Fruit fly (Drosophila melanogaster) whole organism, embryonic: ENCODE results near the gene att-ORFB.

Experiments used
- Aef1 ChIP-seq: fragments of 200-800 bp; sonication (Bioruptor generic); IDR thresholded peaks from 3 replicates; pipeline ENCODE4 v1.3.6; 2022; ENCODE audit warnings: missing biosample characterization, missing genetic modification characterization
- CG12236 ChIP-seq: fragments of 200-800 bp; sonication (Bioruptor generic); optimal IDR thresholded peaks from 2 replicates; lab custom pipeline; 2016; ENCODE audit warnings: missing biosample characterization, missing genetic modification characterization
- CG1233 ChIP-seq: fragments of 200-800 bp; sonication (Bioruptor generic); optimal IDR thresholded peaks from 4 replicates; lab custom pipeline; 2018; ENCODE audit warnings: missing biosample characterization, mild to moderate bottlenecking, missing genetic modification characterization
- CG12659 ChIP-seq: fragments of 200-800 bp; sonication (Bioruptor generic); optimal IDR thresholded peaks from 3 replicates; lab custom pipeline; 2017; ENCODE audit warnings: mild to moderate bottlenecking, missing biosample characterization, missing genetic modification reagents, missing genetic modification characterization
- CG12769 ChIP-seq: fragments of 200-800 bp; sonication (Bioruptor generic); optimal IDR thresholded peaks from 2 replicates; lab custom pipeline; 2019; ENCODE audit warnings: missing biosample characterization, mild to moderate bottlenecking, missing genetic modification characterization, moderate library complexity
- CG13123 ChIP-seq: fragments of 200-800 bp; sonication (Bioruptor generic); optimal IDR thresholded peaks from 2 replicates; lab custom pipeline; 2016; ENCODE audit warnings: missing biosample characterization, missing genetic modification characterization
- CG13775 ChIP-seq: fragments of 200-800 bp; sonication (Bioruptor generic); optimal IDR thresholded peaks from 3 replicates; lab custom pipeline; 2017; ENCODE audit warnings: missing biosample characterization, mild to moderate bottlenecking, missing genetic modification characterization
- CG15011 ChIP-seq: fragments of 200-800 bp; sonication (Bioruptor generic); optimal IDR thresholded peaks from 3 replicates; lab custom pipeline; 2018; ENCODE audit warnings: missing biosample characterization, mild to moderate bottlenecking, missing genetic modification characterization
- CG16863 ChIP-seq: fragments of 200-800 bp; sonication (Bioruptor generic); optimal IDR thresholded peaks from 3 replicates; lab custom pipeline; 2016; ENCODE audit warnings: missing biosample characterization, missing genetic modification characterization
- CG17912 ChIP-seq: fragments of 200-800 bp; sonication (Bioruptor generic); optimal IDR thresholded peaks from 2 replicates; lab custom pipeline; 2018; ENCODE audit warnings: missing biosample characterization, mild to moderate bottlenecking, missing genetic modification characterization
- CG31388 ChIP-seq: fragments of 200-800 bp; sonication (Bioruptor generic); optimal IDR thresholded peaks from 2 replicates; lab custom pipeline; 2016; ENCODE audit warnings: missing biosample characterization, missing genetic modification characterization
- CG3281 ChIP-seq: fragments of 200-800 bp; sonication (Bioruptor generic); optimal IDR thresholded peaks from 3 replicates; lab custom pipeline; 2017; ENCODE audit warnings: missing biosample characterization, mild to moderate bottlenecking, missing genetic modification characterization
- CG33213 ChIP-seq: fragments of 200-800 bp; sonication (Bioruptor generic); optimal IDR thresholded peaks from 3 replicates; lab custom pipeline; 2016; ENCODE audit warnings: missing biosample characterization, missing genetic modification characterization
- CG3407 ChIP-seq: fragments of 200-800 bp; sonication (Bioruptor generic); optimal IDR thresholded peaks from 2 replicates; lab custom pipeline; 2018; ENCODE audit warnings: missing biosample characterization, mild to moderate bottlenecking, missing genetic modification characterization
- CG3995 ChIP-seq: fragments of 200-800 bp; sonication (Bioruptor generic); optimal IDR thresholded peaks from 3 replicates; lab custom pipeline; 2016; ENCODE audit warnings: missing biosample characterization, missing genetic modification characterization
- CG4328 ChIP-seq: fragments of 200-800 bp; sonication (Bioruptor generic); optimal IDR thresholded peaks from 3 replicates; lab custom pipeline; 2017; ENCODE audit warnings: missing biosample characterization, missing genetic modification reagents, missing genetic modification characterization
- CG6689 ChIP-seq: fragments of 200-800 bp; sonication (Bioruptor generic); IDR thresholded peaks from 2 replicates; pipeline ENCODE4 v1.3.6; 2022; ENCODE audit warnings: missing biosample characterization, missing genetic modification characterization
- CG6854 ChIP-seq: fragments of 200-800 bp; sonication (Bioruptor generic); optimal IDR thresholded peaks from 3 replicates; lab custom pipeline; 2017; ENCODE audit warnings: missing biosample characterization, mild to moderate bottlenecking, missing genetic modification characterization
- CG7987 ChIP-seq: fragments of 200-800 bp; sonication (Bioruptor generic); optimal IDR thresholded peaks from 2 replicates; lab custom pipeline; 2018; ENCODE audit warnings: missing biosample characterization, mild to moderate bottlenecking, missing genetic modification characterization, moderate library complexity
- CG8944 ChIP-seq: fragments of 200-800 bp; sonication (Bioruptor generic); optimal IDR thresholded peaks from 3 replicates; lab custom pipeline; 2016; ENCODE audit warnings: missing biosample characterization, missing genetic modification characterization
- CG9437 ChIP-seq: fragments of 200-800 bp; sonication (Bioruptor generic); optimal IDR thresholded peaks from 2 replicates; lab custom pipeline; 2018; ENCODE audit warnings: missing biosample characterization, mild to moderate bottlenecking, missing genetic modification characterization
- CG9817 ChIP-seq: fragments of 200-800 bp; sonication (Bioruptor generic); optimal IDR thresholded peaks from 2 replicates; lab custom pipeline; 2018; ENCODE audit warnings: missing biosample characterization, mild to moderate bottlenecking, missing genetic modification characterization, moderate library complexity
- CrebB ChIP-seq: fragments of 200-800 bp; sonication (Bioruptor generic); optimal IDR thresholded peaks from 3 replicates; lab custom pipeline; 2018; ENCODE audit warnings: missing biosample characterization, mild to moderate bottlenecking, missing genetic modification characterization
- Dref ChIP-seq: fragments of 200-800 bp; sonication (Bioruptor generic); IDR thresholded peaks from 2 replicates; pipeline ENCODE4 v1.3.6; 2022; ENCODE audit warnings: missing biosample characterization, missing genetic modification characterization
- Elba2 ChIP-seq: fragments of 200-800 bp; sonication (Bioruptor generic); optimal IDR thresholded peaks from 3 replicates; lab custom pipeline; 2016; ENCODE audit warnings: missing biosample characterization, missing genetic modification characterization
- H2.0 ChIP-seq: fragments of 200-800 bp; sonication (Bioruptor generic); IDR thresholded peaks from 2 replicates; pipeline ENCODE4 v1.3.6; 2022; ENCODE audit warnings: missing biosample characterization, missing genetic modification characterization
- HLH4C ChIP-seq: fragments of 200-800 bp; sonication (Bioruptor generic); IDR thresholded peaks from 3 replicates; pipeline ENCODE4 v1.3.6; 2022; ENCODE audit warnings: missing biosample characterization, missing genetic modification characterization; ENCODE audit not compliant: partially characterized antibody
- Mrtf ChIP-seq: fragments of 200-800 bp; sonication (Bioruptor generic); IDR thresholded peaks from 3 replicates; pipeline ENCODE4 v1.3.6; 2022; ENCODE audit warnings: missing biosample characterization, missing genetic modification characterization
- NC2α ChIP-seq: fragments of 200-800 bp; sonication (Bioruptor generic); optimal IDR thresholded peaks from 2 replicates; lab custom pipeline; 2016; ENCODE audit warnings: missing biosample characterization, missing genetic modification characterization
- Scr ChIP-seq: fragments of 200-800 bp; sonication (Bioruptor generic); IDR thresholded peaks from 2 replicates; pipeline ENCODE4 v1.3.6; 2022; ENCODE audit warnings: missing biosample characterization, missing genetic modification characterization; ENCODE audit not compliant: partially characterized antibody
- Vsx1 ChIP-seq: fragments of 200-800 bp; sonication (Bioruptor generic); optimal IDR thresholded peaks from 2 replicates; lab custom pipeline; 2017; ENCODE audit warnings: missing biosample characterization, mild to moderate bottlenecking, missing genetic modification characterization, missing genetic modification reagents
- ap ChIP-seq: fragments of 200-800 bp; sonication (Bioruptor generic); IDR thresholded peaks from 2 replicates; pipeline ENCODE4 v1.3.6; 2022; ENCODE audit warnings: missing biosample characterization, missing genetic modification characterization
- ara ChIP-seq: fragments of 200-800 bp; sonication (Bioruptor generic); IDR thresholded peaks from 2 replicates; pipeline ENCODE4 v1.3.6; 2022; ENCODE audit warnings: missing biosample characterization, missing genetic modification characterization
- btn ChIP-seq: fragments of 200-800 bp; sonication (Bioruptor generic); optimal IDR thresholded peaks from 2 replicates; lab custom pipeline; 2016; ENCODE audit warnings: missing biosample characterization, missing genetic modification characterization
- chinmo ChIP-seq: fragments of 200-800 bp; sonication (Bioruptor generic); IDR thresholded peaks from 4 replicates; pipeline ENCODE4 v1.3.6; 2022; ENCODE audit warnings: missing biosample characterization, missing genetic modification characterization; ENCODE audit not compliant: partially characterized antibody
- croc ChIP-seq: fragments of 200-800 bp; sonication (Bioruptor generic); conservative IDR thresholded peaks from 3 replicates; pipeline ENCODE4 v1.3.6; 2022; ENCODE audit warnings: missing biosample characterization, missing genetic modification characterization
- eyg ChIP-seq: fragments of 200-800 bp; sonication (Bioruptor generic); optimal IDR thresholded peaks from 3 replicates; lab custom pipeline; 2016; ENCODE audit warnings: missing biosample characterization, missing genetic modification characterization
- grau ChIP-seq: fragments of 200-800 bp; optimal IDR thresholded peaks from 3 replicates; lab custom pipeline; 2019; ENCODE audit warnings: missing biosample characterization, mild to moderate bottlenecking, missing genetic modification characterization, moderate library complexity
- h ChIP-seq: fragments of >200 bp; optimal IDR thresholded peaks from 2 replicates; lab custom pipeline; 2017
- her ChIP-seq: fragments of 200-800 bp; sonication (Bioruptor generic); optimal IDR thresholded peaks from 2 replicates; lab custom pipeline; 2016; ENCODE audit warnings: missing biosample characterization, missing genetic modification characterization
- hth ChIP-seq: fragments of >200 bp; optimal IDR thresholded peaks from 2 replicates; lab custom pipeline; 2017; ENCODE audit warnings: inconsistent platforms
- jing ChIP-seq: fragments of 200-800 bp; sonication (Bioruptor generic); optimal IDR thresholded peaks from 2 replicates; lab custom pipeline; 2018; ENCODE audit warnings: missing biosample characterization, mild to moderate bottlenecking, missing genetic modification characterization
- jumu ChIP-seq: fragments of 200-800 bp; sonication (Bioruptor generic); optimal IDR thresholded peaks from 3 replicates; lab custom pipeline; 2016; ENCODE audit warnings: missing biosample characterization, missing genetic modification characterization
- lov ChIP-seq, 2 experiments: fragments of 200-800 bp in 1 of 2; fragments of >200 bp in 1 of 2; sonication (Bioruptor generic) in 1 of 2; IDR thresholded peaks in 1 of 2; optimal IDR thresholded peaks in 1 of 2; 2 replicates in 1 of 2; 3 replicates in 1 of 2; pipeline versions ENCODE4 v1.3.6 to Lab custom; 2017 to 2022; ENCODE audit warnings: missing biosample characterization in 1 of 2, missing genetic modification characterization in 1 of 2
- maf-S ChIP-seq: fragments of 200-800 bp; sonication (Bioruptor generic); optimal IDR thresholded peaks from 2 replicates; lab custom pipeline; 2016; ENCODE audit warnings: missing biosample characterization, missing genetic modification characterization
- nau ChIP-seq: fragments of 200-800 bp; sonication (Bioruptor generic); optimal IDR thresholded peaks from 3 replicates; lab custom pipeline; 2017; ENCODE audit warnings: missing biosample characterization, mild to moderate bottlenecking, missing genetic modification characterization, missing genetic modification reagents
- otp ChIP-seq: fragments of 200-800 bp; sonication (Bioruptor generic); IDR thresholded peaks from 3 replicates; pipeline ENCODE4, ENCODE4 v1.3.6; 2022; ENCODE audit warnings: missing biosample characterization, missing genetic modification characterization
- repo ChIP-seq: fragments of 200-800 bp; sonication (Bioruptor generic); optimal IDR thresholded peaks from 2 replicates; lab custom pipeline; 2016; ENCODE audit warnings: missing biosample characterization, missing genetic modification characterization
- slp2 ChIP-seq: fragments of 200-800 bp; sonication (Bioruptor generic); optimal IDR thresholded peaks from 2 replicates; lab custom pipeline; 2016; ENCODE audit warnings: missing biosample characterization, missing genetic modification characterization
- sna ChIP-seq: fragments of 200-800 bp; sonication (Bioruptor generic); IDR thresholded peaks from 2 replicates; pipeline ENCODE4 v1.3.6; 2022; ENCODE audit warnings: missing biosample characterization, missing genetic modification characterization; ENCODE audit not compliant: partially characterized antibody
- ssp ChIP-seq: fragments of 200-800 bp; sonication (Bioruptor generic); IDR thresholded peaks from 2 replicates; pipeline ENCODE4 v1.3.6; 2022; ENCODE audit warnings: missing biosample characterization, missing genetic modification characterization

Gene att-ORFB

DNA sequence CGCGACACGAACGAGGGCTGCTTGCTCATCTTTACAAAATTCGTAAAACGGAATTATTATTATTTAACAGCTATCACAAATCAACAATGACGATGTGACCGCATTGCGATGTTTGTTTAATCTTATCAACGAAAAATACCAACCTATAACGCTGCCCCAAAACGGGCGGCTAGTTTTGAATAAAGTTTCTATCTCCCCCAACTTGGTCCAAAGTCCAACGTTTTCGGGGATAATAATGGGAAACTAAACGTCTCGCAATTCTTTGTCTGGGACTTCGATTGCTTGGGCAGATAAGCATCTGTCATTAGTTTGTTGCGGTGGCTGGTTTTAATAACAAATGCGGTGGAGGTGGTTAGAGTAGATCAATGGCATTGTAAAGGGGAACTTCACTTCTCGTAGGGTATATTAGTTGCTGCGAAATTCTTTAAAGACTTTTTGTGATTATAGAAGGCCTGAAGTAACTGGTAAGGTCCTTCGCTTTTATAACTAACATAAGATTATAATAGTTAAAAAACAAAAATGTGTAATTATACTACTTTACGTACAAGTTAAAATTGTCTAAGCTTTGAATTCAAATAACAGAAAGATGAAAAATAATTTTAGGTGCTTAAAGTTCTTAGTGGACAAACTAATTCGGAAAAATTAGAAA, 5.9 kb upstream of the att-ORFB start, which contains the start of gene CG15922 (continued):
- no peak for TF ChIP-seq jumu (GFP tag; lab: Kevin White, UChicago)
- no peak for TF ChIP-seq CG17912 (GFP tag; lab: Kevin White, UChicago)
- TF ChIP-seq Dref = no peak
- TF ChIP-seq eyg = no peak
- no peak for TF ChIP-seq croc
- no peak for TF ChIP-seq CG13123 (GFP tag; lab: Kevin White, UChicago)
- TF ChIP-seq CG3281 (GFP tag; lab: Kevin White, UChicago) = peak; percentile 3
- no peak for TF ChIP-seq lov (optimal IDR thresholded peaks at IDR 0.05; lab: Kevin White, UChicago)
- no peak for TF ChIP-seq lov (GFP tag; IDR thresholded peaks at IDR 0.05; lab: Robert Waterston, UW)
- TF ChIP-seq jing (GFP tag; lab: Kevin White, UChicago) = no peak
- TF ChIP-seq CG31388 = no peak
- TF ChIP-seq CG8944 = no peak
- TF ChIP-seq otp (GFP tag; lab: Robert Waterston, UW) = no peak
- no peak for TF ChIP-seq repo
- peak; percentile 22 for TF ChIP-seq CG13775 (GFP tag; lab: Kevin White, UChicago)
- TF ChIP-seq her (GFP tag; lab: Kevin White, UChicago) = no peak
- TF ChIP-seq hth (lab: Kevin White, UChicago) = no peak
- no peak for TF ChIP-seq slp2 (GFP tag; lab: Kevin White, UChicago)
- TF ChIP-seq NC2α (GFP tag; lab: Kevin White, UChicago) = no peak
- TF ChIP-seq CrebB (tag; lab: Kevin White, UChicago) = no peak
- no peak for TF ChIP-seq CG4328
- no peak for TF ChIP-seq chinmo (GFP tag; lab: Robert Waterston, UW)
- TF ChIP-seq ap (GFP tag; lab: Robert Waterston, UW) = 0 out of 2 replicates have a peak, but pooled peaks have one; percentile 31
- peak; percentile 80 for TF ChIP-seq CG3995 (GFP tag; lab: Kevin White, UChicago)
- peak; percentile 6 for TF ChIP-seq CG1233 (GFP tag; lab: Kevin White, UChicago)
- no peak for TF ChIP-seq CG33213 (GFP tag; lab: Kevin White, UChicago)
- TF ChIP-seq H2.0 (GFP tag; lab: Robert Waterston, UW) = no peak
- TF ChIP-seq CG3407 = no peak
- no peak for TF ChIP-seq Mrtf
- TF ChIP-seq nau (GFP tag; lab: Kevin White, UChicago) = no peak
- no peak for TF ChIP-seq CG7987 (GFP tag; lab: Kevin White, UChicago)
- TF ChIP-seq sna (GFP tag; lab: Robert Waterston, UW) = no peak
- no peak for TF ChIP-seq HLH4C (GFP tag; lab: Robert Waterston, UW)
- TF ChIP-seq ssp = no peak
- TF ChIP-seq grau (tag; lab: Kevin White, UChicago) = no peak
- peak; percentile 12 for TF ChIP-seq CG12769
- TF ChIP-seq Vsx1 (GFP tag; lab: Kevin White, UChicago) = no peak
- TF ChIP-seq CG6854 (GFP tag; lab: Kevin White, UChicago) = no peak
- TF ChIP-seq CG12659 = peak; percentile 13
- TF ChIP-seq CG9817 (tag; lab: Kevin White, UChicago) = no peak
- TF ChIP-seq ara (GFP tag; lab: Robert Waterston, UW) = no peak
- TF ChIP-seq Aef1 (GFP tag; lab: Robert Waterston, UW) = peak; percentile 23; the same call in 1 of the 3 replicates
- TF ChIP-seq maf-S (GFP tag; lab: Kevin White, UChicago) = no peak
- TF ChIP-seq btn (GFP tag; lab: Kevin White, UChicago) = no peak
- no peak for TF ChIP-seq CG16863 (GFP tag; lab: Kevin White, UChicago)
- no peak for TF ChIP-seq CG15011 (GFP tag; lab: Kevin White, UChicago)
- TF ChIP-seq Scr (GFP tag; lab: Robert Waterston, UW) = no peak
- TF ChIP-seq Elba2 (GFP tag; lab: Kevin White, UChicago) = no peak
- 0 out of 2 replicates have a peak, but pooled peaks have one; percentile 22 for TF ChIP-seq CG6689
- TF ChIP-seq h = no peak
- no peak for TF ChIP-seq CG12236 (GFP tag; lab: Kevin White, UChicago)
- TF ChIP-seq CG9437 = no peak
